ENCODE assay signal across 4 fruit fly cellular contexts in the genomic region with DNA sequence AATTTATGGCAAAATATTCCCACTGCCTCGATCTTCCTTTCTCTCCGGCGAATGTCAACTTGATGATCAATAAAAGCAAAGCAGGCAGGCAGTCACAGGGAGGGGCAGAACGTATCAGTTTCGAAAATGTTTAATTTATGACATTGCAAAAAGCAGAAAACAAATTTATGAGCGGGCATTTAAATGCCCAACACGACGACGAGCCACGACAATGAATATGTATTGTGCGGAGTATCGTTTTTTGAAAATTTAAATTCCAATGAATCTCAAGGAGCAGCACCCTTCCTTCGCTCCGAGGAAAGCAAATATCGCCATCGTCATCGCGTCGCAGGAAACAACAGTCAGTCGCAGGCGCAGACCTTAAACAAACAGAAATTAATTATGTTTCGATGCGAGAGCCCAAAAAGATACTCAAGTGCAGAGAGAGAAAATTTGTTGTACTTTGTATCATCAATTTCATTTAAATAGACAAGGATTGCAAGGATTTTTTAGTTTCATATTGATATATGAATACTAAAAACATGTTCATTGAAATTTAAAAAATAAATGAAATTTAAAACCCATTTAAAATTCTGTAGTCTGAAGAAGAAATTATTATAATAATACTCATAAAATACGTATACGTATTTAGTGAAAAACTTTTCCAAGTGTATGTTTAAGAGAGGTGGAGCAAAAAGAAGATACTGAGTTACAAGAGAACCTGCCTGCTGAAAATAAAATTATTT.
TF ChIP-seq lines count a peak whose summit lies in the region.

No protein-coding gene starts in this region.

- no peak for TF ChIP-seq CTCF in whole organism, embryonic (GFP tag; optimal IDR thresholded peaks at IDR 0.05; lab: Kevin White, UChicago)

TF ChIP-seq in whole organism, embryonic, 481 proteins besides CTCF, POLR2A, EP300 and RAD21 (continues in another document):
- TF ChIP-seq tin (GFP tag; optimal IDR thresholded peaks at IDR 0.05; lab: Kevin White, UChicago): peak; percentile 42
- no peak for TF ChIP-seq CG7745 (tag; optimal IDR thresholded peaks at IDR 0.05; lab: Kevin White, UChicago)
- no peak for TF ChIP-seq zfh2 (GFP tag; optimal IDR thresholded peaks at IDR 0.05; lab: Kevin White, UChicago)
- peak; percentile 3 for TF ChIP-seq CG1233 (GFP tag; optimal IDR thresholded peaks at IDR 0.05; lab: Kevin White, UChicago)
- TF ChIP-seq E2f1 (GFP tag; IDR thresholded peaks at IDR 0.05; lab: Robert Waterston, UW): 0 out of 2 replicates have a peak, but pooled peaks have one; percentile 24
- TF ChIP-seq lbe (GFP tag; optimal IDR thresholded peaks at IDR 0.05; lab: Kevin White, UChicago): no peak
- peak; percentile 29 for TF ChIP-seq CG18764 (GFP tag; optimal IDR thresholded peaks at IDR 0.05; lab: Kevin White, UChicago)
- TF ChIP-seq CG15073 (GFP tag; optimal IDR thresholded peaks at IDR 0.05; lab: Kevin White, UChicago): no peak
- TF ChIP-seq sd (tag; optimal IDR thresholded peaks at IDR 0.05; lab: Kevin White, UChicago): no peak
- no peak for TF ChIP-seq fd64A (GFP tag; optimal IDR thresholded peaks at IDR 0.05; lab: Kevin White, UChicago)
- TF ChIP-seq vnd (GFP tag; IDR thresholded peaks at IDR 0.05; lab: Robert Waterston, UW; ENCODE audit: partially characterized antibody): no peak
- TF ChIP-seq h (optimal IDR thresholded peaks at IDR 0.05; lab: Kevin White, UChicago): no peak
- TF ChIP-seq cato (GFP tag; optimal IDR thresholded peaks at IDR 0.05; lab: Kevin White, UChicago; ENCODE audit: borderline replicate concordance): no peak
- TF ChIP-seq CG2202 (tag; optimal IDR thresholded peaks at IDR 0.05; lab: Kevin White, UChicago): peak; percentile 31
- peak; percentile 31 for TF ChIP-seq CG30020 (tag; optimal IDR thresholded peaks at IDR 0.05; lab: Kevin White, UChicago)
- peak; percentile 81 for TF ChIP-seq CG33557 (GFP tag; optimal IDR thresholded peaks at IDR 0.05; lab: Kevin White, UChicago)
- no peak for TF ChIP-seq zen2 (GFP tag; IDR thresholded peaks at IDR 0.05; lab: Robert Waterston, UW; ENCODE audit: partially characterized antibody)
- no peak for TF ChIP-seq odd (GFP tag; optimal IDR thresholded peaks at IDR 0.05; lab: Kevin White, UChicago)
- TF ChIP-seq Dek (tag; optimal IDR thresholded peaks at IDR 0.05; lab: Kevin White, UChicago): peak; percentile 12
- peak; percentile 44 for TF ChIP-seq Oli (tag; optimal IDR thresholded peaks at IDR 0.05; lab: Kevin White, UChicago)

TF ChIP-seq in whole organism, prepupa, 60 proteins besides CTCF, POLR2A, EP300 and RAD21 (continues in another document):
- TF ChIP-seq Hr38 (GFP tag; optimal IDR thresholded peaks at IDR 0.05; lab: Kevin White, UChicago): no peak
- TF ChIP-seq CG9139 (GFP tag; optimal IDR thresholded peaks at IDR 0.05; lab: Kevin White, UChicago): peak; percentile 56
- peak; percentile 37 for TF ChIP-seq CG32006 (GFP tag; optimal IDR thresholded peaks at IDR 0.05; lab: Kevin White, UChicago)
- TF ChIP-seq CG6276 (GFP tag; optimal IDR thresholded peaks at IDR 0.05; lab: Kevin White, UChicago): no peak
- peak; percentile 75 for TF ChIP-seq CG8632 (GFP tag; optimal IDR thresholded peaks at IDR 0.05; lab: Kevin White, UChicago)
- TF ChIP-seq OdsH (GFP tag; optimal IDR thresholded peaks at IDR 0.05; lab: Kevin White, UChicago): peak; percentile 61
- peak; percentile 41 for TF ChIP-seq Hr39 (GFP tag; optimal IDR thresholded peaks at IDR 0.05; lab: Kevin White, UChicago)
- TF ChIP-seq Blimp-1 (GFP tag; optimal IDR thresholded peaks at IDR 0.05; lab: Kevin White, UChicago): peak; percentile 43
- peak; percentile 57 for TF ChIP-seq net (GFP tag; optimal IDR thresholded peaks at IDR 0.05; lab: Kevin White, UChicago)
- TF ChIP-seq Eip75B (GFP tag; optimal IDR thresholded peaks at IDR 0.05; lab: Kevin White, UChicago): peak; percentile 49
- TF ChIP-seq CG11902 (GFP tag; optimal IDR thresholded peaks at IDR 0.05; lab: Kevin White, UChicago): peak; percentile 16
- TF ChIP-seq spab (GFP tag; optimal IDR thresholded peaks at IDR 0.05; lab: Kevin White, UChicago): peak; percentile 62
- no peak for TF ChIP-seq Eip93F (GFP tag; optimal IDR thresholded peaks at IDR 0.05; lab: Kevin White, UChicago)
- peak; percentile 9 for TF ChIP-seq Sox15 (GFP tag; optimal IDR thresholded peaks at IDR 0.05; lab: Kevin White, UChicago)
- peak; percentile 32 for TF ChIP-seq fd59A (GFP tag; optimal IDR thresholded peaks at IDR 0.05; lab: Kevin White, UChicago)
- TF ChIP-seq topi (GFP tag; optimal IDR thresholded peaks at IDR 0.05; lab: Kevin White, UChicago): peak; percentile 69
- TF ChIP-seq Met (GFP tag; optimal IDR thresholded peaks at IDR 0.05; lab: Kevin White, UChicago): peak; percentile 68
- TF ChIP-seq CG10631 (GFP tag; optimal IDR thresholded peaks at IDR 0.05; lab: Kevin White, UChicago): peak; percentile 72
- peak; percentile 65 for TF ChIP-seq CG6792 (GFP tag; optimal IDR thresholded peaks at IDR 0.05; lab: Kevin White, UChicago)
- peak; percentile 79 for TF ChIP-seq cyc (GFP tag; optimal IDR thresholded peaks at IDR 0.05; lab: Kevin White, UChicago)
- TF ChIP-seq Eip78C (GFP tag; lab: Kevin White, UChicago): peak; percentile 91

TF ChIP-seq in whole organism, pupa, 21 proteins besides CTCF, POLR2A, EP300 and RAD21:
- TF ChIP-seq CG4496 (GFP tag; IDR thresholded peaks at IDR 0.05; lab: Robert Waterston, UW) (no peak), gl (tag; optimal IDR thresholded peaks at IDR 0.05; lab: Kevin White, UChicago) (peak; percentile 26), Pif1A (GFP tag; optimal IDR thresholded peaks at IDR 0.05; lab: Kevin White, UChicago) (peak; percentile 40), EcR (GFP tag; optimal IDR thresholded peaks at IDR 0.05; lab: Kevin White, UChicago) (no peak), Snoo (tag; optimal IDR thresholded peaks at IDR 0.05; lab: Kevin White, UChicago) (peak; percentile 72), CG8301 (tag; optimal IDR thresholded peaks at IDR 0.05; lab: Kevin White, UChicago) (peak; percentile 43), Ets98B (GFP tag; IDR thresholded peaks at IDR 0.05; lab: Robert Waterston, UW) (no peak), CG8159 (tag; optimal IDR thresholded peaks at IDR 0.05; lab: Kevin White, UChicago) (peak; percentile 89), Pif1B (GFP tag; optimal IDR thresholded peaks at IDR 0.05; lab: Kevin White, UChicago) (peak; percentile 30), D1 (tag; optimal IDR thresholded peaks at IDR 0.05; lab: Kevin White, UChicago) (peak; percentile 29), CG9948 (tag; optimal IDR thresholded peaks at IDR 0.05; lab: Kevin White, UChicago) (peak; percentile 71), CG34367 (tag; optimal IDR thresholded peaks at IDR 0.05; lab: Kevin White, UChicago) (peak; percentile 61), CG13204 (GFP tag; optimal IDR thresholded peaks at IDR 0.05; lab: Kevin White, UChicago) (peak; percentile 40), fd96Ca (GFP tag; IDR thresholded peaks at IDR 0.05; lab: Robert Waterston, UW) (no peak), rn (GFP tag; IDR thresholded peaks at IDR 0.05; lab: Robert Waterston, UW) (no peak), CG15710 (tag; optimal IDR thresholded peaks at IDR 0.05; lab: Kevin White, UChicago) (peak; percentile 80), CG32121 (GFP tag; IDR thresholded peaks at IDR 0.05; lab: Robert Waterston, UW) (no peak), CG14655 (GFP tag; optimal IDR thresholded peaks at IDR 0.05; lab: Kevin White, UChicago) (peak; percentile 33), CG10348 (GFP tag; IDR thresholded peaks at IDR 0.05; lab: Robert Waterston, UW) (no peak), CG17806 (tag; optimal IDR thresholded peaks at IDR 0.05; lab: Kevin White, UChicago) (peak; percentile 72), CG12605 (GFP tag; IDR thresholded peaks at IDR 0.05; lab: Robert Waterston, UW) (no peak)

TF ChIP-seq in whole organism, wandering third instar larva, 38 proteins besides CTCF, POLR2A, EP300 and RAD21:
- peak; percentile 64 for TF ChIP-seq rgr (GFP tag; optimal IDR thresholded peaks at IDR 0.05; lab: Kevin White, UChicago)
- no peak for TF ChIP-seq CrebA (GFP tag; optimal IDR thresholded peaks at IDR 0.05; lab: Kevin White, UChicago; ENCODE audit: borderline replicate concordance)
- no peak for TF ChIP-seq dl (GFP tag; optimal IDR thresholded peaks at IDR 0.05; lab: Kevin White, UChicago; ENCODE audit: insufficient read depth in 1 of 2, partially characterized antibody in 2 of 2)
- TF ChIP-seq fru (GFP tag; optimal IDR thresholded peaks at IDR 0.05; lab: Kevin White, UChicago): peak; percentile 74
- TF ChIP-seq foxo (GFP tag; optimal IDR thresholded peaks at IDR 0.05; lab: Kevin White, UChicago): peak in 1 of 2 experiments; percentile 78
- TF ChIP-seq OdsH (GFP tag; optimal IDR thresholded peaks at IDR 0.05; lab: Kevin White, UChicago): peak; percentile 75
- no peak for TF ChIP-seq Rel (GFP tag; optimal IDR thresholded peaks at IDR 0.05; lab: Kevin White, UChicago)
- TF ChIP-seq Rel (tag; optimal IDR thresholded peaks at IDR 0.05; lab: Kevin White, UChicago): peak; percentile 1
- TF ChIP-seq Hnf4 (GFP tag; optimal IDR thresholded peaks at IDR 0.05; lab: Kevin White, UChicago): peak; percentile 15
- TF ChIP-seq brk (GFP tag; optimal IDR thresholded peaks at IDR 0.05; lab: Kevin White, UChicago): peak; percentile 34
- TF ChIP-seq sv (GFP tag; optimal IDR thresholded peaks at IDR 0.05; lab: Kevin White, UChicago): peak; percentile 5
- peak; percentile 28 for TF ChIP-seq dmrt93B (GFP tag; optimal IDR thresholded peaks at IDR 0.05; lab: Kevin White, UChicago)
- peak; percentile 43 for TF ChIP-seq h (GFP tag; optimal IDR thresholded peaks at IDR 0.05; lab: Kevin White, UChicago)
- TF ChIP-seq woc (GFP tag; optimal IDR thresholded peaks at IDR 0.05; lab: Kevin White, UChicago): peak; percentile 53
- TF ChIP-seq jim (GFP tag; optimal IDR thresholded peaks at IDR 0.05; lab: Kevin White, UChicago): no peak
- TF ChIP-seq GATAd (GFP tag; optimal IDR thresholded peaks at IDR 0.05; lab: Kevin White, UChicago): no peak
- peak; percentile 87 for TF ChIP-seq Sp1 (GFP tag; optimal IDR thresholded peaks at IDR 0.05; lab: Kevin White, UChicago)
- no peak for TF ChIP-seq tai (GFP tag; optimal IDR thresholded peaks at IDR 0.05; lab: Kevin White, UChicago)
- TF ChIP-seq psq (GFP tag; optimal IDR thresholded peaks at IDR 0.05; lab: Kevin White, UChicago): peak; percentile 78
- TF ChIP-seq br (GFP tag; optimal IDR thresholded peaks at IDR 0.05; lab: Kevin White, UChicago): peak; percentile 16
- TF ChIP-seq HLH106 (tag; optimal IDR thresholded peaks at IDR 0.05; lab: Kevin White, UChicago): peak; percentile 85
